Fruit fly (Drosophila melanogaster) whole organism, embryonic: ENCODE measurements around the gene Sema5c.

Source experiments
- CG10209 ChIP-seq: fragments of 200-800 bp; sonication (Bioruptor generic); optimal IDR thresholded peaks from 3 replicates; lab custom pipeline; 2017; ENCODE audit warnings: missing biosample characterization, mild to moderate bottlenecking, missing genetic modification characterization, missing genetic modification reagents
- CG10274 ChIP-seq: fragments of 200-800 bp; sonication (Bioruptor generic); optimal IDR thresholded peaks from 3 replicates; lab custom pipeline; 2017; ENCODE audit warnings: missing biosample characterization, mild to moderate bottlenecking, missing genetic modification characterization
- CG10431 ChIP-seq: fragments of 200-800 bp; sonication (Bioruptor generic); optimal IDR thresholded peaks from 3 replicates; lab custom pipeline; 2018; ENCODE audit warnings: missing biosample characterization, mild to moderate bottlenecking, missing genetic modification characterization
- CG11093 ChIP-seq: fragments of 200-800 bp; sonication (Bioruptor generic); IDR thresholded peaks from 3 replicates; pipeline ENCODE4 v1.3.6; 2022; ENCODE audit warnings: missing biosample characterization, missing genetic modification characterization
- CG11504 ChIP-seq: fragments of 200-800 bp; sonication (Bioruptor generic); optimal IDR thresholded peaks from 3 replicates; lab custom pipeline; 2019; ENCODE audit warnings: missing biosample characterization, mild to moderate bottlenecking, missing genetic modification characterization, moderate library complexity
- CG11695 ChIP-seq: fragments of 200-800 bp; sonication (Bioruptor generic); IDR thresholded peaks from 3 replicates; pipeline ENCODE4 v1.3.6; 2022; ENCODE audit warnings: missing biosample characterization, missing genetic modification characterization
- CG12071 ChIP-seq: fragments of 200-800 bp; sonication (Bioruptor generic); optimal IDR thresholded peaks from 3 replicates; lab custom pipeline; 2018; ENCODE audit warnings: missing biosample characterization, mild to moderate bottlenecking, missing genetic modification characterization
- CG13296 ChIP-seq: fragments of 200-800 bp; sonication (Bioruptor generic); optimal IDR thresholded peaks from 3 replicates; lab custom pipeline; 2018; ENCODE audit warnings: missing biosample characterization, mild to moderate bottlenecking, missing genetic modification characterization
- CG14667 ChIP-seq: fragments of 200-800 bp; sonication (Bioruptor generic); IDR thresholded peaks from 2 replicates; pipeline ENCODE4 v1.3.6; 2022; ENCODE audit warnings: missing biosample characterization, missing genetic modification characterization
- CG14710 ChIP-seq: fragments of 200-800 bp; sonication (Bioruptor generic); optimal IDR thresholded peaks from 3 replicates; lab custom pipeline; 2019; ENCODE audit warnings: missing biosample characterization, mild to moderate bottlenecking, missing genetic modification characterization, moderate library complexity
- CG14965 ChIP-seq: fragments of 200-800 bp; sonication (Bioruptor generic); optimal IDR thresholded peaks from 2 replicates; lab custom pipeline; 2016; ENCODE audit warnings: missing biosample characterization, missing genetic modification characterization, borderline replicate concordance
- CG15696 ChIP-seq: fragments of 200-800 bp; sonication (Bioruptor generic); optimal IDR thresholded peaks from 2 replicates; lab custom pipeline; 2019; ENCODE audit warnings: missing biosample characterization, mild to moderate bottlenecking, missing genetic modification characterization, moderate library complexity
- CG1602 ChIP-seq: fragments of 200-800 bp; sonication (Bioruptor generic); optimal IDR thresholded peaks from 3 replicates; lab custom pipeline; 2016; ENCODE audit warnings: missing biosample characterization, missing genetic modification characterization
- CG31224 ChIP-seq: fragments of 200-800 bp; sonication (Bioruptor generic); IDR thresholded peaks from 2 replicates; pipeline ENCODE4 v1.3.6; 2022; ENCODE audit warnings: missing biosample characterization, missing genetic modification characterization
- CG32532 ChIP-seq: fragments of 200-800 bp; sonication (Bioruptor generic); IDR thresholded peaks from 2 replicates; pipeline ENCODE4 v1.3.6; 2022; ENCODE audit warnings: missing biosample characterization, missing genetic modification characterization
- CG3281 ChIP-seq: fragments of 200-800 bp; sonication (Bioruptor generic); optimal IDR thresholded peaks from 3 replicates; lab custom pipeline; 2017; ENCODE audit warnings: missing biosample characterization, mild to moderate bottlenecking, missing genetic modification characterization
- CG3407 ChIP-seq: fragments of 200-800 bp; sonication (Bioruptor generic); optimal IDR thresholded peaks from 2 replicates; lab custom pipeline; 2018; ENCODE audit warnings: missing biosample characterization, mild to moderate bottlenecking, missing genetic modification characterization
- CG3726 ChIP-seq: fragments of 200-800 bp; sonication (Bioruptor generic); IDR thresholded peaks from 3 replicates; pipeline ENCODE4, ENCODE4 v1.3.6; 2022; ENCODE audit warnings: missing biosample characterization, missing genetic modification characterization
- CG4617 ChIP-seq: fragments of 200-800 bp; sonication (Bioruptor generic); optimal IDR thresholded peaks from 3 replicates; lab custom pipeline; 2016; ENCODE audit warnings: missing biosample characterization, missing genetic modification characterization, borderline replicate concordance
- CG6272 ChIP-seq: fragments of 200-800 bp; sonication (Bioruptor generic); IDR thresholded peaks from 2 replicates; pipeline ENCODE4 v1.3.6; 2022; ENCODE audit warnings: missing biosample characterization, missing genetic modification characterization
- CG6791 ChIP-seq: fragments of 200-800 bp; sonication (Bioruptor generic); IDR thresholded peaks from 3 replicates; pipeline ENCODE4 v1.3.6; 2022; ENCODE audit warnings: missing biosample characterization, missing genetic modification characterization; ENCODE audit not compliant: partially characterized antibody
- CG6813 ChIP-seq: fragments of 200-800 bp; sonication (Bioruptor generic); optimal IDR thresholded peaks from 2 replicates; lab custom pipeline; 2017; ENCODE audit warnings: missing biosample characterization, missing genetic modification characterization, mild to moderate bottlenecking, moderate library complexity, missing genetic modification reagents
- CG7271 ChIP-seq: fragments of 200-800 bp; sonication (Bioruptor generic); optimal IDR thresholded peaks from 2 replicates; lab custom pipeline; 2018; ENCODE audit warnings: missing biosample characterization, mild to moderate bottlenecking, missing genetic modification characterization, moderate library complexity
- Dip3 ChIP-seq: fragments of 200-800 bp; sonication (Bioruptor generic); optimal IDR thresholded peaks from 3 replicates; lab custom pipeline; 2016; ENCODE audit warnings: missing biosample characterization, missing genetic modification characterization
- ERR ChIP-seq: fragments of 200-800 bp; sonication (Bioruptor generic); optimal IDR thresholded peaks from 2 replicates; lab custom pipeline; 2016; ENCODE audit warnings: missing biosample characterization, missing genetic modification characterization
- Hey ChIP-seq: fragments of 200-800 bp; sonication (Bioruptor generic); optimal IDR thresholded peaks from 3 replicates; lab custom pipeline; 2018; ENCODE audit warnings: missing biosample characterization, mild to moderate bottlenecking, missing genetic modification characterization
- MBD-R2 ChIP-seq: fragments of 200-800 bp; sonication (Bioruptor generic); IDR thresholded peaks from 2 replicates; pipeline ENCODE4 v1.3.6; 2022; ENCODE audit warnings: missing biosample characterization, missing genetic modification characterization
- NFAT ChIP-seq: fragments of 200-800 bp; sonication (Bioruptor generic); IDR thresholded peaks from 2 replicates; pipeline ENCODE4 v1.3.6; 2022; ENCODE audit warnings: missing biosample characterization, missing genetic modification characterization
- Rfx ChIP-seq: fragments of 200-800 bp; sonication (Bioruptor generic); IDR thresholded peaks from 2 replicates; pipeline ENCODE4 v1.3.6; 2022; ENCODE audit warnings: missing biosample characterization, missing genetic modification characterization
- Sox102F ChIP-seq: fragments of 200-800 bp; sonication (Bioruptor generic); optimal IDR thresholded peaks from 2 replicates; lab custom pipeline; 2018; ENCODE audit warnings: missing biosample characterization, mild to moderate bottlenecking, missing genetic modification characterization, moderate library complexity
- aop ChIP-seq: fragments of 200-800 bp; sonication (Bioruptor generic); IDR thresholded peaks from 2 replicates; pipeline ENCODE4 v1.3.6; 2022; ENCODE audit warnings: missing biosample characterization, missing genetic modification characterization
- ara ChIP-seq: fragments of 200-800 bp; sonication (Bioruptor generic); IDR thresholded peaks from 2 replicates; pipeline ENCODE4 v1.3.6; 2022; ENCODE audit warnings: missing biosample characterization, missing genetic modification characterization
- bab2 ChIP-seq: fragments of 200-800 bp; sonication (Bioruptor generic); optimal IDR thresholded peaks from 2 replicates; lab custom pipeline; 2016; ENCODE audit warnings: missing biosample characterization, missing genetic modification characterization
- bowl ChIP-seq: fragments of 200-800 bp; sonication (Bioruptor generic); IDR thresholded peaks from 2 replicates; pipeline ENCODE4 v1.3.6; 2022; ENCODE audit warnings: missing biosample characterization, missing genetic modification characterization
- btn ChIP-seq: fragments of 200-800 bp; sonication (Bioruptor generic); optimal IDR thresholded peaks from 2 replicates; lab custom pipeline; 2016; ENCODE audit warnings: missing biosample characterization, missing genetic modification characterization
- exex ChIP-seq: fragments of 200-800 bp; sonication (Bioruptor generic); optimal IDR thresholded peaks from 4 replicates; lab custom pipeline; 2018; ENCODE audit warnings: missing biosample characterization, mild to moderate bottlenecking, missing genetic modification characterization, moderate library complexity
- gfzf ChIP-seq: fragments of 200-800 bp; sonication (Bioruptor generic); optimal IDR thresholded peaks from 2 replicates; lab custom pipeline; 2016; ENCODE audit warnings: missing biosample characterization, mild to moderate bottlenecking, missing genetic modification characterization, moderate library complexity
- h ChIP-seq: fragments of >200 bp; optimal IDR thresholded peaks from 2 replicates; lab custom pipeline; 2017
- jumu ChIP-seq: fragments of 200-800 bp; sonication (Bioruptor generic); optimal IDR thresholded peaks from 3 replicates; lab custom pipeline; 2016; ENCODE audit warnings: missing biosample characterization, missing genetic modification characterization
- psq ChIP-seq: fragments of 200-800 bp; sonication (Bioruptor generic); optimal IDR thresholded peaks from 2 replicates; lab custom pipeline; 2017; ENCODE audit warnings: missing biosample characterization, missing genetic modification characterization
- repo ChIP-seq: fragments of 200-800 bp; sonication (Bioruptor generic); optimal IDR thresholded peaks from 2 replicates; lab custom pipeline; 2016; ENCODE audit warnings: missing biosample characterization, missing genetic modification characterization
- ro ChIP-seq: fragments of 200-800 bp; sonication (Bioruptor generic); IDR thresholded peaks from 2 replicates; pipeline ENCODE4 v1.3.6; 2022; ENCODE audit warnings: missing biosample characterization, missing genetic modification characterization
- salm ChIP-seq: fragments of 200-800 bp; sonication (Bioruptor generic); optimal IDR thresholded peaks from 2 replicates; lab custom pipeline; 2018; ENCODE audit warnings: missing biosample characterization, mild to moderate bottlenecking, missing genetic modification characterization
- sc ChIP-seq, 3 experiments: fragments of >200 bp in 2 of 3; fragments of 200-800 bp in 1 of 3; sonication (Bioruptor generic) in 1 of 3; optimal IDR thresholded peaks; 2 replicates in 2 of 3; 3 replicates in 1 of 3; lab custom pipeline; 2017; ENCODE audit warnings: mild to moderate bottlenecking in 1 of 3, missing biosample characterization in 1 of 3, missing genetic modification characterization in 1 of 3, missing genetic modification reagents in 1 of 3
- schlank ChIP-seq: fragments of 200-800 bp; sonication (Bioruptor generic); optimal IDR thresholded peaks from 2 replicates; lab custom pipeline; 2018; ENCODE audit warnings: missing biosample characterization, mild to moderate bottlenecking, missing genetic modification characterization
- seq ChIP-seq: fragments of 200-800 bp; sonication (Bioruptor generic); IDR thresholded peaks from 2 replicates; pipeline ENCODE4 v1.3.6; 2022; ENCODE audit warnings: missing biosample characterization, missing genetic modification characterization
- sqz ChIP-seq: fragments of 200-800 bp; sonication (Bioruptor generic); optimal IDR thresholded peaks from 3 replicates; lab custom pipeline; 2018; ENCODE audit warnings: missing biosample characterization, mild to moderate bottlenecking, missing genetic modification characterization
- tap ChIP-seq: fragments of 200-800 bp; optimal IDR thresholded peaks from 3 replicates; lab custom pipeline; 2019; ENCODE audit warnings: missing biosample characterization, mild to moderate bottlenecking, missing genetic modification characterization, moderate library complexity
- unc-4 ChIP-seq: fragments of 200-800 bp; sonication (Bioruptor generic); IDR thresholded peaks from 2 replicates; pipeline ENCODE4 v1.3.6; 2022; ENCODE audit warnings: missing biosample characterization, missing genetic modification characterization; ENCODE audit not compliant: partially characterized antibody

Gene Sema5c

DNA sequence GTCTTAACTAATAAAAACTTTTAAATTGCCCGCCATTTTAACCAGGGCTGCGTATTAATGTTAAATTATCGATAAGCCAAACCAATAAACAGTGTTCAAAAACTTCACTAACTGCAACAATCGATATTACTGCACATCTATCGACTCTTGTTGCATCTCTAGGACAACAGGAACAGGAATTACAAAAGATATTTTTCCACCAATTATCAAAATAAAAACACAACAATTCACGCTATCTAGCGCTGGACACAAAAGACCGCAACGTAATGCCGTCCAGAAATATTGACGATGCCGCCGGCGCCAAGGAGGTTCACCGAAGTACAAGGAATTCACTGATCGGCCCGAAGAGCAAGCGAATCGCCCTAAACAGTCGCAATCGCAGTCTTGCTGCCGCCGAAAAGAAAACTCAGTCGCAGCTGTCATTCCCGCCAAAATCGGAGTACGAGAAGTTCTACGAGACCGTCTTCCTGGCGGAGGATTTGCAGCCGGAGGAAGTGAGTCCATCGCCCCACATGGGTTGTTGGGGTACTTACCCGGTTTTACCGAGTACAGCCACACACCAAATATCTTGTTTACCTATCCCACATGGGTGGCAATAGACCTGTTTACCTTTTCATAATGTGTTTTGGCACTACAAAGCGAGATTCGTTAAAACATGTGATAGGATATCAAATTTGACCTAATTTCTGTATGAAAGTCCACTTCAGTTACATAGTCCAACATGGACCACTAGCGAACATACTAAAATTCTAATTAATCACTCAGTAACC lies 34.5 kb upstream of the Sema5c start, which contains the start of gene vers (continued):
- TF ChIP-seq ERR (GFP tag; lab: Kevin White, UChicago) (peak; percentile 33), CG6813 (GFP tag; lab: Kevin White, UChicago) (no peak), CG12071 (GFP tag; lab: Kevin White, UChicago) (no peak), gfzf (GFP tag; lab: Kevin White, UChicago) (peak; percentile 12), CG10209 (GFP tag; lab: Kevin White, UChicago) (no peak), Sox102F (GFP tag; lab: Kevin White, UChicago) (no peak), CG15696 (tag; lab: Kevin White, UChicago) (no peak), jumu (GFP tag; lab: Kevin White, UChicago) (peak; percentile 8), h (lab: Kevin White, UChicago) (no peak), CG3407 (GFP tag; lab: Kevin White, UChicago) (no peak), Hey (tag; lab: Kevin White, UChicago) (no peak), CG13296 (GFP tag; lab: Kevin White, UChicago) (peak; percentile 29), NFAT (GFP tag; lab: Robert Waterston, UW) (0 out of 2 replicates have a peak, but pooled peaks have one; percentile 26), aop (GFP tag; lab: Robert Waterston, UW) (no peak), CG32532 (peak; percentile 19; the same call in 1 of the 2 replicates), ara (GFP tag; lab: Robert Waterston, UW) (0 out of 2 replicates have a peak, but pooled peaks have one; percentile 10), CG3726 (GFP tag; lab: Robert Waterston, UW) (no peak), CG11695 (GFP tag; lab: Robert Waterston, UW) (0 out of 3 replicates have a peak, but pooled peaks have one; percentile 23), btn (GFP tag; lab: Kevin White, UChicago) (no peak), CG10431 (no peak), ro (GFP tag; lab: Robert Waterston, UW) (no peak), CG11093 (GFP tag; lab: Robert Waterston, UW) (peak; percentile 17; the same call in 1 of the 3 replicates), CG14710 (tag; lab: Kevin White, UChicago) (peak; percentile 66), exex (no peak), CG1602 (no peak), CG14667 (no peak), repo (GFP tag; lab: Kevin White, UChicago) (no peak), CG7271 (tag; lab: Kevin White, UChicago) (no peak), bowl (GFP tag; lab: Robert Waterston, UW) (no peak), salm (tag; lab: Kevin White, UChicago) (no peak), tap (no peak), CG6791 (GFP tag; lab: Robert Waterston, UW) (peak; percentile 94), psq (GFP tag; lab: Kevin White, UChicago) (no peak), schlank (tag; lab: Kevin White, UChicago) (no peak), MBD-R2 (GFP tag; lab: Robert Waterston, UW) (peak; percentile 73), Dip3 (GFP tag; lab: Kevin White, UChicago) (no peak), unc-4 (peak; percentile 98), CG3281 (no peak), CG4617 (peak; percentile 82), CG11504 (tag; lab: Kevin White, UChicago) (peak; percentile 21), CG6272 (GFP tag; lab: Robert Waterston, UW) (no peak), CG10274 (GFP tag; lab: Kevin White, UChicago) (no peak), sc (optimal IDR thresholded peaks at IDR 0.05; lab: Kevin White, UChicago) (no peak), sc (GFP tag; optimal IDR thresholded peaks at IDR 0.05; lab: Kevin White, UChicago) (no peak), CG14965 (no peak), CG31224 (GFP tag; lab: Robert Waterston, UW) (no peak), sqz (no peak), Rfx (GFP tag; lab: Robert Waterston, UW) (peak; percentile 67; the same call in 1 of the 2 replicates), seq (GFP tag; lab: Robert Waterston, UW) (no peak; the same call in 1 of the 2 replicates), bab2 (no peak)
